Worm (Caenorhabditis elegans) whole organism, midembryonic: ENCODE data around the gene srx-93.

Experiments used
- T22C8.4 ChIP-seq: fragments of 200-800 bp; sonication (Bioruptor generic); IDR thresholded peaks from 2 replicates; pipeline ENCODE4 v1.3.6; 2022; ENCODE audit warnings: missing genetic modification characterization, missing compliant biosample characterization
- cog-1 ChIP-seq: sonication (generic microtip); optimal IDR thresholded peaks from 2 replicates; lab custom pipeline; 2016; ENCODE audit warnings: missing genetic modification characterization, missing compliant biosample characterization
- flt-1 ChIP-seq: fragments of 200-800 bp; sonication (Bioruptor generic); IDR thresholded peaks from 2 replicates; pipeline ENCODE4 v1.3.6; 2022; ENCODE audit warnings: missing genetic modification characterization, missing compliant biosample characterization
- klf-2 ChIP-seq: fragments of 200-800 bp; sonication (Bioruptor generic); conservative IDR thresholded peaks from 2 replicates; pipeline ENCODE4 v1.3.6; 2022; ENCODE audit warnings: missing genetic modification reagents, missing genetic modification characterization, missing compliant biosample characterization
- med-1 ChIP-seq: sonication (generic microtip); optimal IDR thresholded peaks from 2 replicates; lab custom pipeline; 2017; ENCODE audit warnings: missing genetic modification characterization, mild to moderate bottlenecking, missing compliant biosample characterization, antibody characterized with exemption, missing genetic modification reagents; ENCODE audit not compliant: insufficient read depth
- ref-1 ChIP-seq: fragments of 200-800 bp; sonication (Bioruptor generic); conservative IDR thresholded peaks from 2 replicates; pipeline ENCODE4 v1.3.6; 2022; ENCODE audit warnings: missing genetic modification reagents, missing genetic modification characterization, missing compliant biosample characterization
- tab-1 ChIP-seq: fragments of 200-800 bp; sonication (Bioruptor generic); IDR thresholded peaks from 2 replicates; pipeline ENCODE4 v1.3.6; 2022; ENCODE audit warnings: missing genetic modification characterization, missing compliant biosample characterization
- ztf-23 ChIP-seq: fragments of 200-800 bp; sonication (Bioruptor generic); IDR thresholded peaks from 2 replicates; pipeline ENCODE4 v1.3.6; 2022; ENCODE audit warnings: missing genetic modification reagents, missing genetic modification characterization, missing compliant biosample characterization
- ztf-29 ChIP-seq: fragments of 200-800 bp; sonication (Bioruptor generic); IDR thresholded peaks from 2 replicates; pipeline ENCODE4 v1.3.6; 2022; ENCODE audit warnings: missing genetic modification reagents, missing genetic modification characterization, missing compliant biosample characterization

Gene srx-93

DNA sequence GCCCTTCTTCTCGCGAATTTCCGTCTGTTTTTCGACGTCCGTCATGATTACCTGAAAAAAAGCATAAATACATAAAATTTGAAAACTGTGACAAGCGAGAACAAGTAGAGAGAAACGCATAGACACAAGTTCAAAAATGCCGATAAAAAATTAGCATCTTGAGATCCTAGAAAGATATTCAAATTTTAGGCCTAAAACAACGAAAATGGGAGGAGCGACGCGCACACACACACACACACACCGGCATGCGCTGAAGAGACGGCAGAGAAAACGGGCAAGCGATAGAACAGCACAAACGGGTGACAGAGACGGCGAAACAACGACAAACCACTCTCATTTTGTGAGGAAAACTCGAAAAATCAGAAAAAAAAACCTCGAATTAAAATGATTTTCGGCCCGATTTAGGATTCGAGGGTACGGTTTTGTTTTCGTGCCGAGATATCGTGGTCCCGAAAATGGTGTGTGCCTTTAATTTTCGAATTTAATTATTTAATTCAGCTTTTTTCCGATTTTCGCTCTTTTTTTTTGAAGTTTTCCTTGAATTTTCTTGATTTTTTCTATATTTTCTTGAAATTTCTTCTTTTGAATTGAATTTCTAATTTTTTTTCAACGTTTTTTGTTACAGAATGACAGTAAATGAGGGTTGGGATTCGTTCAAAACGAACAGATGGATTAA lies 34.4 kb downstream of the srx-93 start, which contains the start of the genes rpl-11.1 and T22F3.2:
rpl-11.1 (minus strand) TSS at position 51 of the 676 bp plus-strand sequence.
T22F3.2 (plus strand) TSS at position 626 of the 676 bp plus-strand sequence.
- TF ChIP-seq med-1 (GFP tag; lab: Kevin White, UChicago) (no peak), ref-1 (GFP tag; lab: Robert Waterston, UW) (no peak), tab-1 (GFP tag; lab: Robert Waterston, UW) (no peak), klf-2 (no peak), ztf-29 (GFP tag; lab: Robert Waterston, UW) (no peak), ztf-23 (no peak), flt-1 (no peak), cog-1 (tag; lab: Kevin White, UChicago) (no peak), T22C8.4 (no peak)

DNA sequence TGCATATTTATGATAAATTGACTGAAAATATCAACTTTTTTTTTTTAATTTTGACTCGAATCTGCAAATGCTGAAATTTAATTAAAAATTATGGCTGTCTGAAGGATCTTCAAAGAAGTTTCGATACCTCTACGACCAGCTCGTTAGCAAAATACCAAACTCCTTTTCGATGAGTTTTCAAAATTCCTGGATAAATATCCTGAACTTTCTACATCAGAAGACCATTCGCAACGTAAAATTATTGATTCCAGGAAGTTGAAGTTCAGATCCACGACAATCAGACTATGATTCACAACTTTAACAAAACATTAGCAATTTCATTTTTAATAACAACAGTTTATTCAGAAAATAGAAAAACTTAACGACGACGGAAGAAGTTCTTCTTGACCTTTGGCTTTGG lies 35.5 kb downstream of the srx-93 start:
- TF ChIP-seq ztf-29 (GFP tag; lab: Robert Waterston, UW) (no peak), tab-1 (GFP tag; lab: Robert Waterston, UW) (no peak), med-1 (GFP tag; lab: Kevin White, UChicago) (no peak), ref-1 (GFP tag; lab: Robert Waterston, UW) (no peak), cog-1 (tag; lab: Kevin White, UChicago) (no peak)

DNA sequence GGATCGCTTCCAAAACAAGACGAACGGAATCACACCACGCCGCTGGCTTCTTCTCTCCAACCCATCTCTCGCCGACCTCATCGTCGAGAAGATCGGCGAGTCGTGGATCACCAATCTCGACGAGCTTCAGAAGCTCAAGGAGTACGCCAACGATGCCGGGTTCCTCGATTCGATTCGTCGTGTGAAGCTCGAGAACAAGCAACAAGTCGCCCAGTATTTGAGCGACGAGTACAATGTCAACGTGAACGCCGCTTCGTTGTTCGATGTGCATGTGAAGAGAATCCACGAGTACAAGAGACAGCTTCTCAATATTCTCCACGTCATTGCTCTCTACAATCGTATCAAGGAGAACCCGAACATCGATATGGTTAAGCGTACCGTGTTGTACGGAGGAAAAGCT lies 36.9 kb downstream of the srx-93 start:
- no peak for TF ChIP-seq T22C8.4
- no peak for TF ChIP-seq ztf-29 (GFP tag; lab: Robert Waterston, UW)
- no peak for TF ChIP-seq tab-1 (GFP tag; lab: Robert Waterston, UW)
- no peak for TF ChIP-seq ztf-23
- TF ChIP-seq klf-2: no peak
- no peak for TF ChIP-seq med-1 (GFP tag; lab: Kevin White, UChicago)
- TF ChIP-seq flt-1: no peak
- TF ChIP-seq cog-1 (tag; lab: Kevin White, UChicago): no peak
- TF ChIP-seq ref-1 (GFP tag; lab: Robert Waterston, UW): no peak

- TF ChIP-seq med-1 (GFP tag; lab: Kevin White, UChicago) (no peak), ztf-23 (no peak), klf-2 (no peak), flt-1 (no peak), T22C8.4 (no peak), tab-1 (GFP tag; lab: Robert Waterston, UW) (no peak), ref-1 (GFP tag; lab: Robert Waterston, UW) (no peak), ztf-29 (GFP tag; lab: Robert Waterston, UW) (no peak), cog-1 (tag; lab: Kevin White, UChicago) (no peak)
These were observed 37.8 kb downstream of the srx-93 start for ce11 chrV:3582671-3583070.

- no peak for TF ChIP-seq flt-1
- peak; percentile 45 for TF ChIP-seq T22C8.4
These were observed 38.4 kb downstream of the srx-93 start for ce11 chrV:3582086-3582485.

DNA sequence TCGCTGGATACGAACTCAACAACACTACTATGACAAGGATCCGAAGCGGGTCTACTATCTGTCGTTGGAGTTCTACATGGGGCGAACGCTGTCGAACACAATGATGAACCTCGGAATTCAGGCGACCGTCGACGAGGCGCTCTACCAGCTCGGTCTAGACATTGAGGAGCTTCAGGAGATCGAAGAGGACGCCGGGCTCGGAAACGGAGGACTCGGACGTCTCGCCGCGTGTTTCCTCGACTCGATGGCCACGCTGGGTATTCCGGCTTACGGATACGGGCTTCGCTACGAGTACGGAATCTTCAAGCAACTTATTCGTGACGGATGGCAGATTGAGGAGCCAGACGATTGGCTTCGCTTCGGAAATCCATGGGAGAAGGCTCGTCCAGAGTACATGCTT lies 38.9 kb downstream of the srx-93 start:
- TF ChIP-seq flt-1 (no peak), ztf-29 (GFP tag; lab: Robert Waterston, UW) (no peak), cog-1 (tag; lab: Kevin White, UChicago) (no peak), klf-2 (no peak), ztf-23 (no peak), T22C8.4 (no peak), ref-1 (GFP tag; lab: Robert Waterston, UW) (no peak), med-1 (GFP tag; lab: Kevin White, UChicago) (no peak), tab-1 (GFP tag; lab: Robert Waterston, UW) (no peak)

DNA sequence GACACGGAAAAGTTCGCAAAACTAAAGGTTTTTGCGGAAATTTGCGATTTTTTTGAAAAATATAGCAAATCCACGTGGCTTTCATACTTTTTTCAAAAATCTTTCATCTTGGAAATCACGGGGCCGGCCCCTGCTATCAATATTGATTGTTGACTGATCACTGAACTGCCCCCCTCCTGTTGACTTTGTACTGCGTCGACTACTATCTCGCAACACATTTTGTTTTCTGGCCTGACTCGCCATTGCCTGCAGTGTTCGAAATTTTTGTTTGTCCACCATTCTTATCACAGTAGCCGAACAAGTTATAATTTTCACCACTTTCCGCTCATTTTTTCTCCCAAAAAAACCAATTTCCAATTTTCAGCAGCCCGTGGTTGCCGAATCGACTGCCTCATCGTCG lies 39.5 kb downstream of the srx-93 start:
- TF ChIP-seq ztf-29 (GFP tag; lab: Robert Waterston, UW): no peak
- no peak for TF ChIP-seq klf-2
- TF ChIP-seq tab-1 (GFP tag; lab: Robert Waterston, UW): no peak
- TF ChIP-seq ztf-23: no peak
- TF ChIP-seq ref-1 (GFP tag; lab: Robert Waterston, UW): no peak
- no peak for TF ChIP-seq cog-1 (tag; lab: Kevin White, UChicago)
- no peak for TF ChIP-seq flt-1
- no peak for TF ChIP-seq med-1 (GFP tag; lab: Kevin White, UChicago)
- TF ChIP-seq T22C8.4: no peak

ce11 chrV:3580385-3580784 lies 40.1 kb downstream of the srx-93 start:
- TF ChIP-seq ref-1 (GFP tag; lab: Robert Waterston, UW) (no peak), ztf-29 (GFP tag; lab: Robert Waterston, UW) (no peak), flt-1 (no peak), tab-1 (GFP tag; lab: Robert Waterston, UW) (no peak), med-1 (GFP tag; lab: Kevin White, UChicago) (no peak), klf-2 (no peak), ztf-23 (no peak), cog-1 (tag; lab: Kevin White, UChicago) (no peak)

DNA sequence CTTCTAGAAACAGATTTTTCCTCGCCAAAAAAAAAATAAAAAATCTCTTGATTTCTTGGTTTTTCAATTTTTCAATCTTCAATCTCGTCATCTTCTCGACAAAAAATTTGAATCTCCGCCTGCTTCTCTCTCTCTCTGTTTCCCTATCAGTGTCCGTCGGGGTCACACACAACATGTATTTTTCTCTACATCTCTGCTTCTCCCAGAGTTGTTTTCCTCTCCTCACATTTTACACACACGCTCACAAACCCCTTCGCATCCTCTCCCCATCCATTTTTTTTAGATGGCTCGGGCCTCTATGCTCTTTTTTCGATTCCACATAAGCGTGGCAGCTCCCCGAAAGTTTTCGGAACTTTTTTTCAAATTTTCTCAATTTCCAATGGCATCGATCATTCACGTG lies 40.7 kb downstream of the srx-93 start:
- TF ChIP-seq cog-1 (tag; lab: Kevin White, UChicago) (no peak), ztf-23 (no peak), klf-2 (no peak), ref-1 (GFP tag; lab: Robert Waterston, UW) (no peak), T22C8.4 (no peak), tab-1 (GFP tag; lab: Robert Waterston, UW) (no peak), med-1 (GFP tag; lab: Kevin White, UChicago) (no peak), ztf-29 (GFP tag; lab: Robert Waterston, UW) (no peak), flt-1 (no peak)

DNA sequence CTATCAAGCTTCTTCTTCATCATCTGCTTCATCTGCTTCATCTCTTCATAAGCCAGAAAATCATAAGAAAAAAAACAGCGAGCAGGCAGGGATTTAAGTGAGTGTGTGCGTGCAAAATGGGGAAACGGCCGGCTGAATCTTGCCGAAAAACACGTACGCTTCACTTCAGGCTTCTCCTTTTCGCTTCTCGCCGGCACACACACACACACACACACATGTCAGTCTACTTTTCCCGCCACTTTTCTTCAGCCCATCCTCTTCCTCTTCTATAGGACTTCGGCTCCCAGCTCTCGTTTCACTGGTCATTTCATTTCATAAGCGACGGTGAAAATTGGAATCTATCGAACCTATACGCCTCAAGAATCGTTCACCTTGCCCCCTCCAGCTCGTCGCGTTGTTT lies 41.3 kb downstream of the srx-93 start:
- TF ChIP-seq tab-1 (GFP tag; lab: Robert Waterston, UW) (no peak), T22C8.4 (no peak)
